Worm (Caenorhabditis elegans) whole organism, midembryonic: ENCODE results near the gene gstk-1.

Source experiments
- T22C8.4 ChIP-seq: fragments of 200-800 bp; sonication (Bioruptor generic); IDR thresholded peaks from 2 replicates; pipeline ENCODE4 v1.3.6; 2022; ENCODE audit warnings: missing genetic modification characterization, missing compliant biosample characterization
- cog-1 ChIP-seq: sonication (generic microtip); optimal IDR thresholded peaks from 2 replicates; lab custom pipeline; 2016; ENCODE audit warnings: missing genetic modification characterization, missing compliant biosample characterization
- flt-1 ChIP-seq: fragments of 200-800 bp; sonication (Bioruptor generic); IDR thresholded peaks from 2 replicates; pipeline ENCODE4 v1.3.6; 2022; ENCODE audit warnings: missing genetic modification characterization, missing compliant biosample characterization
- klf-2 ChIP-seq: fragments of 200-800 bp; sonication (Bioruptor generic); conservative IDR thresholded peaks from 2 replicates; pipeline ENCODE4 v1.3.6; 2022; ENCODE audit warnings: missing genetic modification reagents, missing genetic modification characterization, missing compliant biosample characterization
- med-1 ChIP-seq: sonication (generic microtip); optimal IDR thresholded peaks from 2 replicates; lab custom pipeline; 2017; ENCODE audit warnings: missing genetic modification characterization, mild to moderate bottlenecking, missing compliant biosample characterization, antibody characterized with exemption, missing genetic modification reagents; ENCODE audit not compliant: insufficient read depth
- ref-1 ChIP-seq: fragments of 200-800 bp; sonication (Bioruptor generic); conservative IDR thresholded peaks from 2 replicates; pipeline ENCODE4 v1.3.6; 2022; ENCODE audit warnings: missing genetic modification reagents, missing genetic modification characterization, missing compliant biosample characterization
- tab-1 ChIP-seq: fragments of 200-800 bp; sonication (Bioruptor generic); IDR thresholded peaks from 2 replicates; pipeline ENCODE4 v1.3.6; 2022; ENCODE audit warnings: missing genetic modification characterization, missing compliant biosample characterization
- ztf-23 ChIP-seq: fragments of 200-800 bp; sonication (Bioruptor generic); IDR thresholded peaks from 2 replicates; pipeline ENCODE4 v1.3.6; 2022; ENCODE audit warnings: missing genetic modification reagents, missing genetic modification characterization, missing compliant biosample characterization
- ztf-29 ChIP-seq: fragments of 200-800 bp; sonication (Bioruptor generic); IDR thresholded peaks from 2 replicates; pipeline ENCODE4 v1.3.6; 2022; ENCODE audit warnings: missing genetic modification reagents, missing genetic modification characterization, missing compliant biosample characterization

Gene gstk-1

DNA sequence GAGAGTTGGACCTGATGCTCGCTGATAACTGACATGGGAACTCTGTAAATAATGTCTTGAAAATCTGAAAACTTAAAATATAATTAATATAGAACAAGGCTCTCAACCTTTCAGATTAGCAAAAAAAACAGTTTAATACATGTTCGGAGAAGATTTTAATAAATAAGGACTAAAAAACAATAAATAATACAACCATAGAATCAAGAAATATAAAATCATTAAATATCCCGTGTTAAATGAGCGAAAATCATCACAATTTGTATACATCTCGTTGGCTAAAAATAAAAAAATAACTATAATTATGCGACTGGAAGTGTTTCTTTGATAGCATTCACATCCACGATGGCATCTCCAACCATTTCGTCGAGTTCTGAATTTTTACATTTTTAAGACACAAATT lies 48.2 kb downstream of the gstk-1 start, which contains the start of gene Y53C12A.10:
TSS of gene Y53C12A.10 (minus strand) at position 101 of the 400 bp plus-strand sequence.
- no peak for TF ChIP-seq klf-2 (GFP tag; lab: Robert Waterston, UW)
- no peak for TF ChIP-seq med-1 (GFP tag; lab: Kevin White, UChicago)
- TF ChIP-seq ztf-23, result no peak
- no peak for TF ChIP-seq cog-1 (tag; lab: Kevin White, UChicago)
- TF ChIP-seq tab-1 (GFP tag; lab: Robert Waterston, UW), result no peak
- TF ChIP-seq T22C8.4 (GFP tag; lab: Robert Waterston, UW), result no peak
- TF ChIP-seq flt-1, result no peak
- TF ChIP-seq ref-1, result no peak
- TF ChIP-seq ztf-29 (GFP tag; lab: Robert Waterston, UW), result no peak

DNA sequence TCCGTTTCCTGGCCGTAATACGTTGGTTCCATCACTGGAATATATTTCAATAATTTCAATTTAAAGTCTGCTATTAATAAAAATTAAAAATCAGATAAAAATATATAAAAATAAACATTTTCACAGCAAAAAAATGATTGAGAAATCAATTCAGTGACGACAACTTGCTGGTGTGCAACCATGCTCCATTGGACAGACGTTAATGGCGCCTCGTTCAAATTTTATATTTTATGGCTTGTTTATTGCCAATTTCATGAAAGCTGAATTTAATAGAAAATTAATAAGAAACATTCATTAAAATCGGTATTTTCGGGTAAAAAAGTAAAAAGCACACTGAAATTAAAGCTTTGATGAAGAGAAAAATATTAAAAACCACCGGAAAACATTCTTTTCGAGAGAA lies 49.7 kb downstream of the gstk-1 start, which contains the start of gene Y53C12A.3:
TSS of gene Y53C12A.3 (minus strand) at position 34 of the 400 bp plus-strand sequence.
- 0 out of 2 replicates have a peak, but pooled peaks have one; percentile 7 for TF ChIP-seq ztf-23
- no peak for TF ChIP-seq T22C8.4 (GFP tag; lab: Robert Waterston, UW)
- TF ChIP-seq tab-1 (GFP tag; lab: Robert Waterston, UW), result no peak
- no peak for TF ChIP-seq klf-2 (GFP tag; lab: Robert Waterston, UW)
- peak; percentile 23 for TF ChIP-seq cog-1 (tag; lab: Kevin White, UChicago)
